Worm (Caenorhabditis elegans) whole organism, midembryonic: Measurements from ENCODE around the gene F26A1.19.

Source experiments
- T22C8.4 ChIP-seq: fragments of 200-800 bp; sonication (Bioruptor generic); IDR thresholded peaks from 2 replicates; pipeline ENCODE4 v1.3.6; 2022; ENCODE audit warnings: missing genetic modification characterization, missing compliant biosample characterization
- cog-1 ChIP-seq: sonication (generic microtip); optimal IDR thresholded peaks from 2 replicates; lab custom pipeline; 2016; ENCODE audit warnings: missing genetic modification characterization, missing compliant biosample characterization
- flt-1 ChIP-seq: fragments of 200-800 bp; sonication (Bioruptor generic); IDR thresholded peaks from 2 replicates; pipeline ENCODE4 v1.3.6; 2022; ENCODE audit warnings: missing genetic modification characterization, missing compliant biosample characterization
- klf-2 ChIP-seq: fragments of 200-800 bp; sonication (Bioruptor generic); conservative IDR thresholded peaks from 2 replicates; pipeline ENCODE4 v1.3.6; 2022; ENCODE audit warnings: missing genetic modification reagents, missing genetic modification characterization, missing compliant biosample characterization
- med-1 ChIP-seq: sonication (generic microtip); optimal IDR thresholded peaks from 2 replicates; lab custom pipeline; 2017; ENCODE audit warnings: missing genetic modification characterization, mild to moderate bottlenecking, missing compliant biosample characterization, antibody characterized with exemption, missing genetic modification reagents; ENCODE audit not compliant: insufficient read depth
- ref-1 ChIP-seq: fragments of 200-800 bp; sonication (Bioruptor generic); conservative IDR thresholded peaks from 2 replicates; pipeline ENCODE4 v1.3.6; 2022; ENCODE audit warnings: missing genetic modification reagents, missing genetic modification characterization, missing compliant biosample characterization
- tab-1 ChIP-seq: fragments of 200-800 bp; sonication (Bioruptor generic); IDR thresholded peaks from 2 replicates; pipeline ENCODE4 v1.3.6; 2022; ENCODE audit warnings: missing genetic modification characterization, missing compliant biosample characterization
- ztf-23 ChIP-seq: fragments of 200-800 bp; sonication (Bioruptor generic); IDR thresholded peaks from 2 replicates; pipeline ENCODE4 v1.3.6; 2022; ENCODE audit warnings: missing genetic modification reagents, missing genetic modification characterization, missing compliant biosample characterization
- ztf-29 ChIP-seq: fragments of 200-800 bp; sonication (Bioruptor generic); IDR thresholded peaks from 2 replicates; pipeline ENCODE4 v1.3.6; 2022; ENCODE audit warnings: missing genetic modification reagents, missing genetic modification characterization, missing compliant biosample characterization

Gene F26A1.19

DNA sequence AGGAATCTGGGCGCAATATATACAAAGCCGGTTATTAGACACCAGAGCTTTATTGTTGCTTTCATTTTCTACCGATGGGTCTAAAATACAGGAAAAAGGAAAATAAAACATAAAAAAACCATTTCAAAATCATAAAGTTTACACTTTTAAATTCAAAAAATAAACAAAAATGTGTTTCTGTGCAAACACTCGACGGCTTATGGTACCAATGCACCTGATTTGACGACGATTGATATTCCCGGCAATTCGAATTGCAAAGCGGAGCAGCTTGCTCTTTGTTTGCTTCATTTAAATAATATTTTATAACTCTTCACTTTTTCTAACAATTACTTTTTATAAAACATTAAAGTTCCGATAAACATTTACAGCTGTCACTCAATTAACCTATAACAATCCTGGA is 12.6 kb downstream of the F26A1.19 start, which contains the start of gene F26A1.1:
TSS of gene F26A1.1 (plus strand) at position 369 of the 400 bp plus-strand sequence.
- no peak for TF ChIP-seq klf-2 (GFP tag; lab: Robert Waterston, UW)
- TF ChIP-seq tab-1 = no peak
- TF ChIP-seq ref-1 = no peak
- TF ChIP-seq cog-1 (tag; lab: Kevin White, UChicago) = no peak
- TF ChIP-seq ztf-23 (GFP tag; lab: Robert Waterston, UW) = no peak
- no peak for TF ChIP-seq ztf-29 (GFP tag; lab: Robert Waterston, UW)
- TF ChIP-seq T22C8.4 = no peak
- no peak for TF ChIP-seq med-1 (GFP tag; lab: Kevin White, UChicago)
- TF ChIP-seq flt-1 (GFP tag; lab: Robert Waterston, UW) = no peak

ce11 chrIII:4852025-4852424 is 14.5 kb downstream of the F26A1.19 start, which contains the start of gene ced-4:
Gene ced-4, plus strand, starts transcription at chrIII:4852325.
- no peak for TF ChIP-seq ztf-29 (GFP tag; lab: Robert Waterston, UW)
- no peak for TF ChIP-seq tab-1
- TF ChIP-seq T22C8.4 = no peak
- no peak for TF ChIP-seq ref-1
- no peak for TF ChIP-seq cog-1 (tag; lab: Kevin White, UChicago)
- no peak for TF ChIP-seq klf-2 (GFP tag; lab: Robert Waterston, UW)
- TF ChIP-seq flt-1 (GFP tag; lab: Robert Waterston, UW) = no peak
- no peak for TF ChIP-seq med-1 (GFP tag; lab: Kevin White, UChicago)
- TF ChIP-seq ztf-23 (GFP tag; lab: Robert Waterston, UW) = no peak

DNA sequence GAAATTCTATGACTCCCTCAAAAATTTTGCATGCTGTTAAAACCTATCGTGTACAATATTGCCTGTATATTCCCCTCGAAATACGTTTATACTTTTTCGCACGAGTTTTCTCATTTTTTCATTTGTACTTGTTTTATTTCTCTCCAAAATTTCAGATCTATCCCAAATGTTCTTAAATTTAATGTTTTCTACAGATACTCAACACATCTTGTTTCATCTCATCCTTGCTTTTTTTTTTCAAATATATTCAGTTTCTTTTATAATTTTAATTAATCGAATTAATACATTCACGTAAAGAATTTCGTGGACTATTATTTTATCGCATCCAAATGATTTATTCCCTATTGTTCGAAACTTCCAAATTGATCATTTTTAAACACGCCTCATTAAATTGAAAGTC is 17.4 kb downstream of the F26A1.19 start, which contains the start of gene C35D10.8:
TSS of gene C35D10.8 (plus strand) at position 301 of the 400 bp plus-strand sequence.
- TF ChIP-seq flt-1 (GFP tag; lab: Robert Waterston, UW) (no peak), T22C8.4 (no peak), cog-1 (tag; lab: Kevin White, UChicago) (no peak), med-1 (GFP tag; lab: Kevin White, UChicago) (no peak), klf-2 (GFP tag; lab: Robert Waterston, UW) (no peak), ztf-29 (GFP tag; lab: Robert Waterston, UW) (no peak), ztf-23 (GFP tag; lab: Robert Waterston, UW) (no peak), tab-1 (no peak), ref-1 (no peak)

- no peak for TF ChIP-seq ref-1
- TF ChIP-seq flt-1 (GFP tag; lab: Robert Waterston, UW) = no peak
- no peak for TF ChIP-seq tab-1
- no peak for TF ChIP-seq cog-1 (tag; lab: Kevin White, UChicago)
- TF ChIP-seq klf-2 (GFP tag; lab: Robert Waterston, UW) = no peak
- TF ChIP-seq ztf-29 (GFP tag; lab: Robert Waterston, UW) = no peak
- no peak for TF ChIP-seq T22C8.4
- no peak for TF ChIP-seq med-1 (GFP tag; lab: Kevin White, UChicago)
- TF ChIP-seq ztf-23 (GFP tag; lab: Robert Waterston, UW) = no peak
Observed at ce11 chrIII:4856109-4856508, 18.6 kb downstream of the F26A1.19 start, which contains the start of gene C35D10.7. Gene C35D10.7, plus strand, starts transcription at chrIII:4856193.

DNA sequence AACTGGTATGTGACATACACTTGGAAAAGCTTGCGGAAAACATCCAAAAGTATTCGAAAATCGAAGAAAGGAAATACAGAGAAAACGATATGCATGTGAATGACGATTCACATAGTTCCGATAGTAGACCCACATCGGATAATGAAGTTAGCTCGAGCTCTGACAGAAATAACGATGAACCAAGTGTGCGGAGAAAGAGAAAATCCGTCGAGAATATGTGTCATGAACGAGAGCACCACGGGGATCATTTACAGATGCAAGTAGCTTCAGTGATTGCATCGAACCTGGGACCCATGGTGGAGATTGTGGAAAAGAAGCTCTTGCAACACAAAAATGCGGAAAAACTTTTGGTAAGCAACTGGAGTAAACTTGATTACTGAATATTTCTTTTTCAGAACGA is 19.5 kb downstream of the F26A1.19 start:
- no peak for TF ChIP-seq tab-1
- TF ChIP-seq T22C8.4 = no peak
- TF ChIP-seq med-1 (GFP tag; lab: Kevin White, UChicago) = no peak
- no peak for TF ChIP-seq flt-1 (GFP tag; lab: Robert Waterston, UW)
- no peak for TF ChIP-seq ztf-23 (GFP tag; lab: Robert Waterston, UW)
- TF ChIP-seq ref-1 = no peak
- TF ChIP-seq klf-2 (GFP tag; lab: Robert Waterston, UW) = no peak
- no peak for TF ChIP-seq ztf-29 (GFP tag; lab: Robert Waterston, UW)
- no peak for TF ChIP-seq cog-1 (tag; lab: Kevin White, UChicago)

- no peak for TF ChIP-seq tab-1
- no peak for TF ChIP-seq flt-1 (GFP tag; lab: Robert Waterston, UW)
- no peak for TF ChIP-seq T22C8.4
- no peak for TF ChIP-seq ref-1
- TF ChIP-seq klf-2 (GFP tag; lab: Robert Waterston, UW) = no peak
- TF ChIP-seq med-1 (GFP tag; lab: Kevin White, UChicago) = no peak
- no peak for TF ChIP-seq ztf-23 (GFP tag; lab: Robert Waterston, UW)
- TF ChIP-seq cog-1 (tag; lab: Kevin White, UChicago) = no peak
- TF ChIP-seq ztf-29 (GFP tag; lab: Robert Waterston, UW) = no peak
Observed at ce11 chrIII:4859039-4859438, 21.5 kb downstream of the F26A1.19 start, which contains the start of gene C35D10.6. Gene C35D10.6, plus strand, starts transcription at chrIII:4859339.

DNA sequence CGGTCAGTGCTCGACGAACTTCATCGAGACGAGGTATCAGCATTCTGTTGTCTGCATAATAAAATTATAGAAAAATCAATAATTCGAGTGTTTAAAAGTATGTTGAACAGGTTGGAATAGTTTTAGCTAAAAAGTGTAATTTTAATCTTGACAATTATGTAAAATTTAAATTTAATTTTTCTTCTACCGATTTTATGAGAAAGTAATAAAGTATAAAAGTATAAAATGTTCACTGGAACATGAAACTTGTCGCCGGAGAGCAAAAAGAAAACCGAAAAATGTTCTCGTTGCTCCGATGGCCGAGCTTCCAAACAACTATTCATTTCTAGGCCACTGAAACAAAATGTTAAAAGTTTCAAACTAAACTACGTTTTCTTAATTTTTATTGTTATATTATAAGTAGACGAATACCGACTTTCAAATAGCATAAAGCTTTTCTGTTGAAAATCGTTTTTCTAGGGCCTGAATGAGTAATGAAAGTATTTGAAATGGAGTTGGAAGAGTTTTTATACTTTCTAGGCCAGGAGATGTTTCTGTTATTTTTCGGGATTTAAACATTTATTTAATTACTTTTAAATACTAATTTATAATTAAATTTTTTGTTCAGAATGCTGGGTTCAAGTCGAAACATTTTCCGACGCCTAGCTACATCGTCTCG is 24.3 kb downstream of the F26A1.19 start, which contains the start of the genes C35D10.10 and C35D10.5:
TSS of gene C35D10.10 (minus strand) at position 51 of the 658 bp plus-strand sequence.
TSS of gene C35D10.5 (plus strand) at position 608 of the 658 bp plus-strand sequence.
- TF ChIP-seq ztf-29 (GFP tag; lab: Robert Waterston, UW) (no peak), T22C8.4 (no peak), cog-1 (tag; lab: Kevin White, UChicago) (no peak), med-1 (GFP tag; lab: Kevin White, UChicago) (no peak), flt-1 (GFP tag; lab: Robert Waterston, UW) (no peak), ztf-23 (GFP tag; lab: Robert Waterston, UW) (no peak), klf-2 (GFP tag; lab: Robert Waterston, UW) (no peak), ref-1 (no peak), tab-1 (no peak)

DNA sequence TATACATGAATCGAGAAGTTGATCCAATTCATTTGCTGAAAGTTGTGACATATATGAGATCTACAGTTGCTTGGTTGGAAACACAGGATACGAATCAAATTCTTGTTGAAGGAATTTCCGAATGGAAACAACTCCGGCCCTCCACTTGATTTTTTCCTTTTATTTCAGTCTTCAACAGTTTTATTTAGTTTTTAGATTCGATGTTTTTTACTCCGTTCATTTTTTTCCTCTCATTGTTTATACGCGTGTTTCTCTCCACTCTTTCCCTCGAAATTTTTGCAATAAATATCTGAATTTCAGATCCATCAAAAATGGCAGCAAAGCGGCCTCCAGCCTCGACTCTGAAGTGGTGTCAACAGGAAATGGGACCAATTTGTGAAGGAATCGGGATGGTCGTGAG is 25.6 kb downstream of the F26A1.19 start, which contains the start of gene coq-8:
TSS of gene coq-8 (plus strand) at position 301 of the 400 bp plus-strand sequence.
- TF ChIP-seq tab-1 (no peak), ztf-23 (GFP tag; lab: Robert Waterston, UW) (no peak), ref-1 (no peak), med-1 (GFP tag; lab: Kevin White, UChicago) (no peak), ztf-29 (GFP tag; lab: Robert Waterston, UW) (no peak), T22C8.4 (no peak), cog-1 (tag; lab: Kevin White, UChicago) (no peak), flt-1 (GFP tag; lab: Robert Waterston, UW) (no peak)

ce11 chrIII:4866762-4867161 is 29.2 kb downstream of the F26A1.19 start, which contains the start of gene C35D10.17:
Gene C35D10.17, plus strand, starts transcription at chrIII:4867062.
- TF ChIP-seq ztf-29 (GFP tag; lab: Robert Waterston, UW) (no peak), tab-1 (no peak), ref-1 (no peak), T22C8.4 (no peak), ztf-23 (GFP tag; lab: Robert Waterston, UW) (no peak), cog-1 (tag; lab: Kevin White, UChicago) (no peak), klf-2 (GFP tag; lab: Robert Waterston, UW) (no peak), flt-1 (GFP tag; lab: Robert Waterston, UW) (no peak), med-1 (GFP tag; lab: Kevin White, UChicago) (no peak)
